Fruit fly (Drosophila melanogaster): ENCODE results near the gene Bet5.

The Bet5 gene

dm6 chr3R:30195606-30196049 lies 15.6 kb downstream of the Bet5 start (continued):
- peak; percentile 40 for TF ChIP-seq pdm3 (GFP tag; optimal IDR thresholded peaks at IDR 0.05)
- no peak for TF ChIP-seq spab (GFP tag; optimal IDR thresholded peaks at IDR 0.05)
- TF ChIP-seq CG8319 (GFP tag; optimal IDR thresholded peaks at IDR 0.05) = no peak
- peak; percentile 29 for TF ChIP-seq CG10631 (GFP tag; optimal IDR thresholded peaks at IDR 0.05)
- TF ChIP-seq dac (GFP tag; optimal IDR thresholded peaks at IDR 0.05) = no peak
- TF ChIP-seq Sox15 (GFP tag; optimal IDR thresholded peaks at IDR 0.05) = no peak
- no peak for TF ChIP-seq Eip75B (GFP tag; optimal IDR thresholded peaks at IDR 0.05)
- no peak for TF ChIP-seq ss (GFP tag; optimal IDR thresholded peaks at IDR 0.05)
- peak; percentile 20 for TF ChIP-seq esn (GFP tag; optimal IDR thresholded peaks at IDR 0.05)
- no peak for TF ChIP-seq vri (GFP tag; optimal IDR thresholded peaks at IDR 0.05)
- no peak for TF ChIP-seq Hr38 (GFP tag; optimal IDR thresholded peaks at IDR 0.05)
- TF ChIP-seq Lpt (GFP tag; optimal IDR thresholded peaks at IDR 0.05) = no peak
- TF ChIP-seq lz (GFP tag; optimal IDR thresholded peaks at IDR 0.05) = peak; percentile 44
- TF ChIP-seq eg (GFP tag; IDR thresholded peaks at IDR 0.05) = peak; percentile 68
- no peak for TF ChIP-seq CG8632 (GFP tag; optimal IDR thresholded peaks at IDR 0.05)
- no peak for TF ChIP-seq CG4318 (GFP tag; optimal IDR thresholded peaks at IDR 0.05)
- TF ChIP-seq net (GFP tag; optimal IDR thresholded peaks at IDR 0.05) = no peak
- no peak for TF ChIP-seq Ets21C (GFP tag; optimal IDR thresholded peaks at IDR 0.05)
- no peak for TF ChIP-seq CG6854 (GFP tag; optimal IDR thresholded peaks at IDR 0.05)
- TF ChIP-seq CG10669 (GFP tag; optimal IDR thresholded peaks at IDR 0.05) = no peak
- TF ChIP-seq topi (GFP tag; optimal IDR thresholded peaks at IDR 0.05) = no peak
- peak; percentile 12 for TF ChIP-seq CG3919 (GFP tag; optimal IDR thresholded peaks at IDR 0.05)
- no peak for TF ChIP-seq CG1621 (tag; optimal IDR thresholded peaks at IDR 0.05)
- TF ChIP-seq CG8119 (GFP tag; IDR thresholded peaks at IDR 0.05) = no peak; the same call in 2 of the 3 replicates
- TF ChIP-seq CG11902 (GFP tag; optimal IDR thresholded peaks at IDR 0.05) = no peak
- no peak for TF ChIP-seq CG11294 (GFP tag; IDR thresholded peaks at IDR 0.05)
- TF ChIP-seq cyc (GFP tag; optimal IDR thresholded peaks at IDR 0.05) = no peak
- TF ChIP-seq Gug (GFP tag; IDR thresholded peaks at IDR 0.05) = 0 out of 2 replicates have a peak, but pooled peaks have one; percentile 30
- TF ChIP-seq Eip93F (GFP tag; optimal IDR thresholded peaks at IDR 0.05) = no peak
- TF ChIP-seq CG6276 (GFP tag; optimal IDR thresholded peaks at IDR 0.05) = no peak

- TF ChIP-seq CG6854 (GFP tag; optimal IDR thresholded peaks at IDR 0.05) (no peak), CG11294 (GFP tag; IDR thresholded peaks at IDR 0.05) (no peak), CG11902 (GFP tag; optimal IDR thresholded peaks at IDR 0.05) (no peak), Gug (GFP tag; IDR thresholded peaks at IDR 0.05) (no peak), OdsH (GFP tag; optimal IDR thresholded peaks at IDR 0.05) (no peak), CG31627 (GFP tag; optimal IDR thresholded peaks at IDR 0.05) (no peak), Blimp-1 (GFP tag; optimal IDR thresholded peaks at IDR 0.05) (no peak), CG9139 (GFP tag; optimal IDR thresholded peaks at IDR 0.05) (no peak), spab (GFP tag; optimal IDR thresholded peaks at IDR 0.05) (no peak), CG16779 (tag; optimal IDR thresholded peaks at IDR 0.05) (no peak), fd85E (GFP tag; optimal IDR thresholded peaks at IDR 0.05) (no peak)
Observed at dm6 chr3R:30196128-30196527, 16.1 kb downstream of the Bet5 start, which contains the start of gene CG15531. Gene CG15531 (minus strand): TSS chr3R:30196228.

DNA sequence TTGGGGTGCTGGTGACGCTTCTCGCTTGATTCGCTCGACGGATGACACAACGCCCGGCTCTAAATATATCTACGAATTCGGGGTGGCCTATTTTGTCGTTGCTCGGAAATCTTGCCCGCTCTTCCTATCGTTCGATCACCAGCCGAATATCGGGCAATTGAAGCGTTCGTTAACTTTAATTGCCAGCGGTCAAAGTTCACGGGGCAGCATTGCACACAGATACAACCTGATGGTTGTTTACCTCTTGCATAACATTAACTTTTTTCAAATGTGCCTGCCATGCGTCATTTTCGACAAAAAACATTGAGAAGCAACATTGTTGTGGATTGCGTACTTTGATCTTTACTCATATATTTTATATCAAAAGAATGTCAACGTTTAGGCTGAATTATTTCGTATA lies 17.8 kb downstream of the Bet5 start:
- TF ChIP-seq CG8632 (GFP tag; optimal IDR thresholded peaks at IDR 0.05) (no peak), CG4318 (GFP tag; optimal IDR thresholded peaks at IDR 0.05) (no peak), CG10669 (GFP tag; optimal IDR thresholded peaks at IDR 0.05) (no peak), CG3032 (tag; optimal IDR thresholded peaks at IDR 0.05) (no peak), Ets21C (GFP tag; optimal IDR thresholded peaks at IDR 0.05) (no peak), net (GFP tag; optimal IDR thresholded peaks at IDR 0.05) (no peak), fkh (GFP tag; optimal IDR thresholded peaks at IDR 0.05) (no peak), CG6792 (GFP tag; optimal IDR thresholded peaks at IDR 0.05) (no peak), svp (GFP tag) (no peak), topi (GFP tag; optimal IDR thresholded peaks at IDR 0.05) (no peak), Hr38 (GFP tag; optimal IDR thresholded peaks at IDR 0.05) (no peak), CG7368 (GFP tag; optimal IDR thresholded peaks at IDR 0.05) (no peak), acj6 (GFP tag; optimal IDR thresholded peaks at IDR 0.05) (no peak), esn (GFP tag; optimal IDR thresholded peaks at IDR 0.05) (no peak), CG8119 (GFP tag; IDR thresholded peaks at IDR 0.05) (no peak), CG6808 (GFP tag; optimal IDR thresholded peaks at IDR 0.05) (no peak), Sox14 (GFP tag; optimal IDR thresholded peaks at IDR 0.05) (no peak), achi (GFP tag; optimal IDR thresholded peaks at IDR 0.05) (no peak)
